Fruit fly (Drosophila melanogaster) whole organism, embryonic: ENCODE measurements around the gene pes.

Experiments used
- Bdp1 ChIP-seq: fragments of 200-800 bp; sonication (Bioruptor generic); optimal IDR thresholded peaks from 3 replicates; lab custom pipeline; 2016; ENCODE audit warnings: missing biosample characterization, missing genetic modification characterization
- Blimp-1 ChIP-seq: fragments of 200-800 bp; sonication (Bioruptor generic); optimal IDR thresholded peaks from 3 replicates; lab custom pipeline; 2018; ENCODE audit warnings: missing biosample characterization, missing genetic modification characterization, mild to moderate bottlenecking, moderate library complexity, missing genetic modification reagents
- BtbVII ChIP-seq: fragments of 200-800 bp; sonication (Bioruptor generic); optimal IDR thresholded peaks from 3 replicates; lab custom pipeline; 2017; ENCODE audit warnings: missing biosample characterization, mild to moderate bottlenecking, missing genetic modification characterization
- CG10147 ChIP-seq: fragments of 200-800 bp; sonication (Bioruptor generic); optimal IDR thresholded peaks from 2 replicates; lab custom pipeline; 2019; ENCODE audit warnings: missing biosample characterization, mild to moderate bottlenecking, missing genetic modification characterization, moderate library complexity
- CG10267 ChIP-seq: fragments of 200-800 bp; sonication (Bioruptor generic); optimal IDR thresholded peaks from 2 replicates; lab custom pipeline; 2018; ENCODE audit warnings: missing biosample characterization, mild to moderate bottlenecking, missing genetic modification characterization, moderate library complexity
- CG11696 ChIP-seq: fragments of 200-800 bp; sonication (Bioruptor generic); IDR thresholded peaks from 2 replicates; pipeline ENCODE4 v1.3.6; 2022; ENCODE audit warnings: missing biosample characterization, missing genetic modification characterization
- CG12071 ChIP-seq: fragments of 200-800 bp; sonication (Bioruptor generic); optimal IDR thresholded peaks from 3 replicates; lab custom pipeline; 2018; ENCODE audit warnings: missing biosample characterization, mild to moderate bottlenecking, missing genetic modification characterization
- CG12391 ChIP-seq: fragments of 200-800 bp; sonication (Bioruptor generic); optimal IDR thresholded peaks from 3 replicates; lab custom pipeline; 2018; ENCODE audit warnings: missing biosample characterization, mild to moderate bottlenecking, missing genetic modification characterization, moderate library complexity
- CG14667 ChIP-seq: fragments of 200-800 bp; sonication (Bioruptor generic); IDR thresholded peaks from 2 replicates; pipeline ENCODE4 v1.3.6; 2022; ENCODE audit warnings: missing biosample characterization, missing genetic modification characterization
- CG2129 ChIP-seq: fragments of 200-800 bp; sonication (Bioruptor generic); IDR thresholded peaks from 2 replicates; pipeline ENCODE4 v1.3.6; 2022; ENCODE audit warnings: missing biosample characterization, missing genetic modification characterization; ENCODE audit not compliant: partially characterized antibody
- CG3065 ChIP-seq: fragments of 200-800 bp; sonication (Bioruptor generic); optimal IDR thresholded peaks from 2 replicates; lab custom pipeline; 2016; ENCODE audit warnings: missing biosample characterization, missing genetic modification characterization
- CG3163 ChIP-seq: fragments of 200-800 bp; sonication (Bioruptor generic); optimal IDR thresholded peaks from 3 replicates; lab custom pipeline; 2016; ENCODE audit warnings: missing biosample characterization, missing genetic modification characterization
- CG3726 ChIP-seq: fragments of 200-800 bp; sonication (Bioruptor generic); IDR thresholded peaks from 3 replicates; pipeline ENCODE4, ENCODE4 v1.3.6; 2022; ENCODE audit warnings: missing biosample characterization, missing genetic modification characterization
- CG4404 ChIP-seq: fragments of 200-800 bp; sonication (Bioruptor generic); IDR thresholded peaks from 2 replicates; pipeline ENCODE4 v1.3.6; 2022; ENCODE audit warnings: missing biosample characterization, missing genetic modification characterization
- CG5953 ChIP-seq: fragments of 200-800 bp; sonication (Bioruptor generic); IDR thresholded peaks from 2 replicates; pipeline ENCODE4 v1.3.6; 2022; ENCODE audit warnings: missing biosample characterization, missing genetic modification characterization
- CG9727 ChIP-seq: fragments of 200-800 bp; sonication (Bioruptor generic); optimal IDR thresholded peaks from 3 replicates; lab custom pipeline; 2017; ENCODE audit warnings: missing biosample characterization, mild to moderate bottlenecking, missing genetic modification characterization
- Dbx ChIP-seq: fragments of 200-800 bp; sonication (Bioruptor generic); IDR thresholded peaks from 3 replicates; pipeline ENCODE4 v1.3.6; 2022; ENCODE audit warnings: missing biosample characterization, missing genetic modification characterization
- Dip3 ChIP-seq: fragments of 200-800 bp; sonication (Bioruptor generic); optimal IDR thresholded peaks from 3 replicates; lab custom pipeline; 2016; ENCODE audit warnings: missing biosample characterization, missing genetic modification characterization
- Fer2 ChIP-seq: fragments of 200-800 bp; sonication (Bioruptor generic); optimal IDR thresholded peaks from 2 replicates; lab custom pipeline; 2018; ENCODE audit warnings: missing biosample characterization, mild to moderate bottlenecking, missing genetic modification characterization, moderate library complexity
- HLH3B ChIP-seq: fragments of 200-800 bp; sonication (Bioruptor generic); IDR thresholded peaks from 2 replicates; pipeline ENCODE4 v1.3.6; 2022; ENCODE audit warnings: missing biosample characterization, missing genetic modification characterization
- Hr3 ChIP-seq: fragments of 200-800 bp; sonication (Bioruptor generic); optimal IDR thresholded peaks from 3 replicates; lab custom pipeline; 2016; ENCODE audit warnings: missing biosample characterization, missing genetic modification characterization
- Jarid2 ChIP-seq: fragments of 200-800 bp; sonication (Bioruptor generic); optimal IDR thresholded peaks from 3 replicates; lab custom pipeline; 2017; ENCODE audit warnings: mild to moderate bottlenecking, missing biosample characterization, missing genetic modification reagents, missing genetic modification characterization
- MESR4 ChIP-seq: fragments of 200-800 bp; sonication (Bioruptor generic); optimal IDR thresholded peaks from 2 replicates; lab custom pipeline; 2018; ENCODE audit warnings: missing biosample characterization, mild to moderate bottlenecking, missing genetic modification characterization, moderate library complexity
- MTF-1 ChIP-seq: fragments of 200-800 bp; sonication (Bioruptor generic); optimal IDR thresholded peaks from 2 replicates; lab custom pipeline; 2018; ENCODE audit warnings: missing biosample characterization, mild to moderate bottlenecking, missing genetic modification characterization, borderline replicate concordance
- Mad ChIP-seq: fragments of 200-800 bp; sonication (Bioruptor generic); optimal IDR thresholded peaks from 2 replicates; lab custom pipeline; 2016; ENCODE audit warnings: missing biosample characterization, missing genetic modification characterization
- Max ChIP-seq: fragments of 200-800 bp; sonication (Bioruptor generic); optimal IDR thresholded peaks from 2 replicates; lab custom pipeline; 2016; ENCODE audit warnings: missing biosample characterization, mild to moderate bottlenecking, missing genetic modification characterization
- Mrtf ChIP-seq: fragments of 200-800 bp; sonication (Bioruptor generic); IDR thresholded peaks from 3 replicates; pipeline ENCODE4 v1.3.6; 2022; ENCODE audit warnings: missing biosample characterization, missing genetic modification characterization
- NFAT ChIP-seq: fragments of 200-800 bp; sonication (Bioruptor generic); IDR thresholded peaks from 2 replicates; pipeline ENCODE4 v1.3.6; 2022; ENCODE audit warnings: missing biosample characterization, missing genetic modification characterization
- Neu2 ChIP-seq: fragments of 200-800 bp; sonication (Bioruptor generic); optimal IDR thresholded peaks from 3 replicates; lab custom pipeline; 2016; ENCODE audit warnings: missing biosample characterization, missing genetic modification characterization, borderline replicate concordance
- Spps ChIP-seq: fragments of 200-800 bp; sonication (Bioruptor generic); optimal IDR thresholded peaks from 2 replicates; lab custom pipeline; 2018; ENCODE audit warnings: missing biosample characterization, mild to moderate bottlenecking, missing genetic modification characterization
- Xrp1 ChIP-seq: fragments of 200-800 bp; sonication (Bioruptor generic); IDR thresholded peaks from 2 replicates; pipeline ENCODE4 v1.3.6; 2022; ENCODE audit warnings: missing biosample characterization, missing genetic modification characterization
- amos ChIP-seq: fragments of 200-800 bp; sonication (Bioruptor generic); IDR thresholded peaks from 2 replicates; pipeline ENCODE4 v1.3.6; 2022; ENCODE audit warnings: missing biosample characterization, missing genetic modification characterization; ENCODE audit not compliant: partially characterized antibody
- bsh ChIP-seq, 2 experiments: fragments of 200-800 bp; sonication (Bioruptor generic); optimal IDR thresholded peaks; 2 replicates each; lab custom pipeline; 2017 to 2018; ENCODE audit warnings: mild to moderate bottlenecking in 2 of 2, missing biosample characterization in 2 of 2, missing genetic modification characterization in 2 of 2, moderate library complexity in 1 of 2
- btn ChIP-seq: fragments of 200-800 bp; sonication (Bioruptor generic); optimal IDR thresholded peaks from 2 replicates; lab custom pipeline; 2016; ENCODE audit warnings: missing biosample characterization, missing genetic modification characterization
- chinmo ChIP-seq: fragments of 200-800 bp; sonication (Bioruptor generic); IDR thresholded peaks from 4 replicates; pipeline ENCODE4 v1.3.6; 2022; ENCODE audit warnings: missing biosample characterization, missing genetic modification characterization; ENCODE audit not compliant: partially characterized antibody
- dmrt11E ChIP-seq: fragments of 200-800 bp; sonication (Bioruptor generic); optimal IDR thresholded peaks from 3 replicates; lab custom pipeline; 2018; ENCODE audit warnings: missing biosample characterization, mild to moderate bottlenecking, missing genetic modification characterization, moderate library complexity
- dpn ChIP-seq, 2 experiments: fragments of 200-800 bp; sonication (Bioruptor generic); optimal IDR thresholded peaks; 3 replicates each; lab custom pipeline; 2016; ENCODE audit warnings: missing biosample characterization in 2 of 2, missing genetic modification characterization in 2 of 2
- dysf ChIP-seq: fragments of 200-800 bp; sonication (Bioruptor generic); IDR thresholded peaks from 3 replicates; pipeline ENCODE4 v1.3.6; 2022; ENCODE audit warnings: missing biosample characterization, missing genetic modification characterization
- fd96Cb ChIP-seq: fragments of 200-800 bp; sonication (Bioruptor generic); optimal IDR thresholded peaks from 2 replicates; lab custom pipeline; 2018; ENCODE audit warnings: missing biosample characterization, mild to moderate bottlenecking, missing genetic modification characterization, moderate library complexity
- gro ChIP-seq: fragments of 200-800 bp; sonication (Bioruptor generic); optimal IDR thresholded peaks from 2 replicates; lab custom pipeline; 2016; ENCODE audit warnings: missing biosample characterization, missing genetic modification characterization
- jumu ChIP-seq: fragments of 200-800 bp; sonication (Bioruptor generic); optimal IDR thresholded peaks from 3 replicates; lab custom pipeline; 2016; ENCODE audit warnings: missing biosample characterization, missing genetic modification characterization
- lola ChIP-seq, 3 experiments: fragments of >200 bp in 2 of 3; fragments of 200-800 bp in 1 of 3; sonication (Bioruptor generic) in 1 of 3; optimal IDR thresholded peaks; 2 replicates each; lab custom pipeline; 2017 to 2019; ENCODE audit warnings: missing biosample characterization in 3 of 3, missing genetic modification characterization in 3 of 3, mild to moderate bottlenecking in 1 of 3, moderate library complexity in 1 of 3
- odd ChIP-seq: fragments of 200-800 bp; sonication (Bioruptor generic); optimal IDR thresholded peaks from 2 replicates; lab custom pipeline; 2017; ENCODE audit warnings: missing biosample characterization, mild to moderate bottlenecking, missing genetic modification characterization
- sim ChIP-seq: fragments of 200-800 bp; sonication (Bioruptor generic); IDR thresholded peaks from 2 replicates; pipeline ENCODE4 v1.3.6; 2022; ENCODE audit warnings: missing biosample characterization, missing genetic modification characterization
- sr ChIP-seq: fragments of 200-800 bp; sonication (Bioruptor generic); IDR thresholded peaks from 3 replicates; pipeline ENCODE4 v1.3.6; 2022; ENCODE audit warnings: missing biosample characterization, missing genetic modification characterization
- stc ChIP-seq: fragments of 200-800 bp; sonication (Bioruptor generic); IDR thresholded peaks from 2 replicates; pipeline ENCODE4 v1.3.6; 2022; ENCODE audit warnings: missing biosample characterization, missing genetic modification characterization
- tap ChIP-seq: fragments of 200-800 bp; optimal IDR thresholded peaks from 3 replicates; lab custom pipeline; 2019; ENCODE audit warnings: missing biosample characterization, mild to moderate bottlenecking, missing genetic modification characterization, moderate library complexity
- trh ChIP-seq: fragments of 200-800 bp; sonication (Bioruptor generic); optimal IDR thresholded peaks from 2 replicates; lab custom pipeline; 2016; ENCODE audit warnings: missing biosample characterization, missing genetic modification characterization
- twi ChIP-seq: fragments of 200-800 bp; optimal IDR thresholded peaks from 2 replicates; lab custom pipeline; 2019; ENCODE audit warnings: missing biosample characterization, mild to moderate bottlenecking, missing genetic modification characterization, moderate library complexity
- tx ChIP-seq: fragments of 200-800 bp; sonication (Bioruptor generic); optimal IDR thresholded peaks from 2 replicates; lab custom pipeline; 2016; ENCODE audit warnings: missing biosample characterization, missing genetic modification characterization

pes gene

DNA sequence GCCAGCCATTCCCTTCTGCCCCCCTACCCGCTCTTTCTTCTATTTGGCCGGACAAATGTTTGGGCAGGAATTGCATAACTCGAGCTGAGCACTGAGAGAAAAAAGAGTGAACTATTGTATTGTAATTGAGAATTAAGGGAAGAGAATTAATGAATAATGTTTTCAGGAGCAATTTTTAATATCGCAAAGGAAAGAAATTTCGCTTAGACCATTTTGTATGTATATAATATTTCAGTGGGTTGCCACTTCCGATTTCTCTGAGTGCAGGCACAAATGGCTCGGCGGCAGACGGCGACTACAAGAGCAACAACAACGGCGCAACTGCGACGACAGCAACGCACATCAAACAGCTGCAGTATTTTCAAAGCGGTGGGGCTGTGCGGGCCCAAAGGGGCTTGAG is 29.4 kb downstream of the pes start (continued):
- TF ChIP-seq dpn (GFP tag; optimal IDR thresholded peaks at IDR 0.05; lab: Kevin White, UChicago) (peak; percentile 71 to 76), tap (tag; lab: Kevin White, UChicago) (peak; percentile 64), BtbVII (peak; percentile 43), Neu2 (GFP tag; lab: Kevin White, UChicago) (no peak), HLH3B (GFP tag; lab: Robert Waterston, UW) (peak; percentile 90), CG4404 (GFP tag; lab: Robert Waterston, UW) (peak; percentile 48; the same call in 1 of the 2 replicates), CG2129 (GFP tag; lab: Robert Waterston, UW) (no peak), Mad (GFP tag; lab: Kevin White, UChicago) (peak; percentile 67), NFAT (peak; percentile 38; the same call in 1 of the 2 replicates), dysf (GFP tag; lab: Robert Waterston, UW) (peak; percentile 80), MESR4 (no peak), odd (peak; percentile 56), Jarid2 (GFP tag; lab: Kevin White, UChicago) (peak; percentile 20), MTF-1 (GFP tag; lab: Kevin White, UChicago) (peak; percentile 26), trh (GFP tag; lab: Kevin White, UChicago) (peak; percentile 47), Max (peak; percentile 31), CG3726 (peak; percentile 67; the same call in 2 of the 3 replicates), Fer2 (no peak), CG12071 (peak; percentile 30), jumu (GFP tag; lab: Kevin White, UChicago) (peak; percentile 61), sim (GFP tag; lab: Robert Waterston, UW) (peak; percentile 57; the same call in 1 of the 2 replicates), CG10267 (peak; percentile 47), CG10147 (GFP tag; lab: Kevin White, UChicago) (peak; percentile 33), fd96Cb (tag; lab: Kevin White, UChicago) (peak; percentile 72), CG9727 (GFP tag; lab: Kevin White, UChicago) (peak; percentile 48), bsh (GFP tag; optimal IDR thresholded peaks at IDR 0.05; lab: Kevin White, UChicago) (peak; percentile 64 to 74), Mrtf (GFP tag; lab: Robert Waterston, UW) (peak; percentile 78; the same call in 2 of the 3 replicates), Blimp-1 (GFP tag; lab: Kevin White, UChicago) (peak; percentile 64), Xrp1 (GFP tag; lab: Robert Waterston, UW) (peak; percentile 85), amos (no peak), CG3163 (GFP tag; lab: Kevin White, UChicago) (peak; percentile 34), tx (peak; percentile 39), lola (GFP tag; optimal IDR thresholded peaks at IDR 0.05; lab: Kevin White, UChicago) (peak in 1 of 3 experiments; percentile 57), chinmo (GFP tag; lab: Robert Waterston, UW) (no peak), dmrt11E (tag; lab: Kevin White, UChicago) (peak; percentile 29), gro (GFP tag; lab: Kevin White, UChicago) (no peak), Dbx (GFP tag; lab: Robert Waterston, UW) (peak; percentile 67), Dip3 (GFP tag; lab: Kevin White, UChicago) (peak; percentile 12), CG12391 (peak; percentile 78), Hr3 (GFP tag; lab: Kevin White, UChicago) (peak; percentile 70), sr (GFP tag; lab: Robert Waterston, UW) (peak; percentile 56; the same call in 1 of the 3 replicates), btn (GFP tag; lab: Kevin White, UChicago) (peak; percentile 51), CG14667 (peak; percentile 76), twi (tag; lab: Kevin White, UChicago) (no peak), Bdp1 (GFP tag; lab: Kevin White, UChicago) (peak; percentile 39), CG3065 (peak; percentile 55), CG11696 (GFP tag; lab: Robert Waterston, UW) (peak; percentile 47; the same call in 1 of the 2 replicates), CG5953 (GFP tag; lab: Robert Waterston, UW) (peak; percentile 70; the same call in 1 of the 2 replicates), stc (GFP tag; lab: Robert Waterston, UW) (peak; percentile 83), Spps (tag; lab: Kevin White, UChicago) (no peak)
